Worm (Caenorhabditis elegans): ENCODE results near the gene R04A9.1.
A peak's percentile ranks its signal among the peaks of the same experiment; 100 is the strongest.

R04A9.1 gene

DNA sequence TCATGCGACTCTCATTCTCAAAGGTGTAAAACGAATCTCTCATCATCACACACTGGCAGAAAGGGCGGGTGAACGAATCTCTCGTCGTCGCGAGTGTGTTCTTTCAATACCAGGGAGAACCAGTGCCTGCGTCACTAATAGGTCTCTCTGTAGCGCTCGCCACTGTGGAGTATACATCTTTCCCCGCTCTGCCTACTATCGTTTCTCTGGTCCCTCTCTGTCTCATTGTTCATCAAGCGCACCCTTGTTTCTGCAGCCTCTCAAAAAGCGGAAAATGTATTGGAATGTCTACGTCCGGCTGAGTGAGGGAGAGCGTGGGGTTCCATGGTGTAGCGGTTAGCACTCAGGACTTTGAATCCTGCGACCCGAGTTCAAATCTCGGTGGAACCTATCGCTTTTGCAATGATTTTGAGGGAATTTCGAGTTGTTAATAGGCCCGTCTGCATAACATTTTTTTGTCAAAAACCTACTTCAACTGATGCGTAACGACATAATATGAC, 5.4 kb downstream of the R04A9.1 start (continued):
- TF ChIP-seq nhr-77 (tag; optimal IDR thresholded peaks at IDR 0.05) (peak; percentile 77), nhr-21 (tag; optimal IDR thresholded peaks at IDR 0.05) (peak; percentile 94), dmd-4 (tag; optimal IDR thresholded peaks at IDR 0.05) (peak; percentile 12), nhr-237 (tag; optimal IDR thresholded peaks at IDR 0.05) (peak; percentile 76), ceh-16 (tag; optimal IDR thresholded peaks at IDR 0.05) (peak; percentile 56)

DNA sequence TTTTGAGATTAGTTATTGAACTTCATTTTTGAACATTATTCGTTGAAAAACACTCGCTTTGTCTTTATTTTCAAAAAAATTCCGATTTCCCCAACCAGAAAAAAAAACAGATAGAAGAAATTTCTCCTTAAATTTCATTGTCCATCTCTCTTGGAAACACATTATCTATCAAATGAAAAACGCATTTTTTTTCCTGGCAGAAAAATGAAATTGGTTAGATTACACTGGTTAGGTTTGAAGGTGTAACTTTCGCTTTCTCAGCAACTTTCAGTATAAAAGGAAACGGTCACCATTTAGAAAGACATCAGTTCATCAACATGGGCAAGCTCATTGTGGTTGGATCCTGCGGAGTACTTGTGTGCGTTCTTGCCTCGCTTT, 16.7 kb downstream of the R04A9.1 start, which contains the start of gene col-19:
TSS of gene col-19 (plus strand) at position 301 of the 378 bp plus-strand sequence.
- TF ChIP-seq snpc-4 (tag; optimal IDR thresholded peaks at IDR 0.05) (no peak), nhr-21 (tag; optimal IDR thresholded peaks at IDR 0.05) (no peak), nhr-77 (tag; optimal IDR thresholded peaks at IDR 0.05) (no peak), aly-2 (tag; optimal IDR thresholded peaks at IDR 0.05) (no peak), elt-3 (tag; optimal IDR thresholded peaks at IDR 0.05) (no peak), sma-3 (GFP tag; optimal IDR thresholded peaks at IDR 0.05) (no peak), ztf-1 (GFP tag; conservative IDR thresholded peaks at IDR 0.05) (no peak), R02D3.7 (tag; optimal IDR thresholded peaks at IDR 0.05) (no peak), gmeb-1 (tag; optimal IDR thresholded peaks at IDR 0.05) (no peak), mdl-1 (tag; optimal IDR thresholded peaks at IDR 0.05) (no peak), nhr-11 (tag; optimal IDR thresholded peaks at IDR 0.05) (no peak), dmd-4 (tag; optimal IDR thresholded peaks at IDR 0.05) (no peak), lin-39 (tag; optimal IDR thresholded peaks at IDR 0.05) (no peak), ceh-16 (tag; optimal IDR thresholded peaks at IDR 0.05) (no peak), nhr-10 (tag; optimal IDR thresholded peaks at IDR 0.05) (no peak), nhr-23 (tag; optimal IDR thresholded peaks at IDR 0.05) (no peak), unc-62 (GFP tag; optimal IDR thresholded peaks at IDR 0.05) (no peak), peb-1 (tag; optimal IDR thresholded peaks at IDR 0.05) (no peak), mab-5 (tag; optimal IDR thresholded peaks at IDR 0.05) (no peak)

ce11 chrX:421785-422657, 17.3 kb downstream of the R04A9.1 start:
- no peak for TF ChIP-seq skn-1 (tag; optimal IDR thresholded peaks at IDR 0.05)
- TF ChIP-seq aly-2 (tag; optimal IDR thresholded peaks at IDR 0.05), result no peak
- no peak for TF ChIP-seq mdl-1 (tag; optimal IDR thresholded peaks at IDR 0.05)
- TF ChIP-seq ceh-82 (tag; optimal IDR thresholded peaks at IDR 0.05), result no peak
- no peak for TF ChIP-seq ztf-11 (tag; optimal IDR thresholded peaks at IDR 0.05)
- no peak for TF ChIP-seq ama-1 (optimal IDR thresholded peaks at IDR 0.05)
- TF ChIP-seq nhr-25 (tag; optimal IDR thresholded peaks at IDR 0.05), result no peak
- no peak for TF ChIP-seq nhr-21 (tag; optimal IDR thresholded peaks at IDR 0.05)
- no peak for TF ChIP-seq alr-1 (tag; optimal IDR thresholded peaks at IDR 0.05)
- no peak for TF ChIP-seq zag-1 (tag; optimal IDR thresholded peaks at IDR 0.05)
- no peak for TF ChIP-seq sem-4 (tag; optimal IDR thresholded peaks at IDR 0.05)
- no peak for TF ChIP-seq fos-1 (tag; optimal IDR thresholded peaks at IDR 0.05)
- TF ChIP-seq unc-55 (GFP tag; optimal IDR thresholded peaks at IDR 0.05), result no peak
- no peak for TF ChIP-seq mbf-1 (tag; optimal IDR thresholded peaks at IDR 0.05)
- no peak for TF ChIP-seq nhr-6 (tag; optimal IDR thresholded peaks at IDR 0.05)
- no peak for TF ChIP-seq dmd-4 (tag; optimal IDR thresholded peaks at IDR 0.05)

DNA sequence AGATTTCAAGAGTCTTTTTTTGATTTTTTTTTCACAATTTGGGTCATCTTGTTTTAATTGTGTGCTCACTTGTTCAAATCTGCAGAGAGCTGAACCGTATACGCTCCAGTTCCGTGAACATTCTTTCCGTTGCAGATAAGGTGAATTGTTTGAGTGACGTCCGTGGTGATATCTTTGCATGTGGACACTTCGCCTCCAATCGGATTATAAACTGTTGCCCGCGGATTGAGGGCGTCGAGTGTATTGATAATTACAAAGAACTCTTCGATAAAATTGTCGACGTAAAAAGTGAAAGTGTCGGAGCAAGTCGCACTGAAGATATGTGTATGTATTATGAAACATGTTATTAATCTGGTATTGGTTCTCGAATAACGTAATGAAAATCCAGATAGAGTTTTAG, 19.1 kb downstream of the R04A9.1 start:
- TF ChIP-seq nhr-23 (tag; optimal IDR thresholded peaks at IDR 0.05), result no peak
- no peak for TF ChIP-seq alr-1 (tag; optimal IDR thresholded peaks at IDR 0.05)
- TF ChIP-seq gmeb-1 (tag; optimal IDR thresholded peaks at IDR 0.05), result no peak
- no peak for TF ChIP-seq lsy-2 (tag; optimal IDR thresholded peaks at IDR 0.05)
- TF ChIP-seq nhr-21 (tag; optimal IDR thresholded peaks at IDR 0.05), result no peak
- TF ChIP-seq lin-13 (GFP tag; optimal IDR thresholded peaks at IDR 0.05), result no peak
- TF ChIP-seq dmd-4 (tag; optimal IDR thresholded peaks at IDR 0.05), result no peak
- no peak for TF ChIP-seq nhr-10 (tag; optimal IDR thresholded peaks at IDR 0.05)
- no peak for TF ChIP-seq zag-1 (tag; optimal IDR thresholded peaks at IDR 0.05)
- no peak for TF ChIP-seq C34F6.9 (tag; optimal IDR thresholded peaks at IDR 0.05)
- TF ChIP-seq sma-9 (GFP tag; optimal IDR thresholded peaks at IDR 0.05), result no peak
- TF ChIP-seq sma-9 (tag; optimal IDR thresholded peaks at IDR 0.05), result no peak
